Fruit fly (Drosophila melanogaster) whole organism, prepupa: ENCODE results near the gene ntc.

ENCODE experiments used
- Blimp-1 ChIP-seq: fragments of 200-800 bp; sonication (Bioruptor generic); optimal IDR thresholded peaks from 3 replicates; lab custom pipeline; 2017; ENCODE audit warnings: missing biosample characterization, missing genetic modification characterization, mild to moderate bottlenecking, moderate library complexity, missing genetic modification reagents
- CG10631 ChIP-seq: fragments of 200-800 bp; sonication (Bioruptor generic); optimal IDR thresholded peaks from 2 replicates; lab custom pipeline; 2016; ENCODE audit warnings: missing biosample characterization, missing genetic modification characterization
- CG10669 ChIP-seq: fragments of 200-800 bp; sonication (Bioruptor generic); optimal IDR thresholded peaks from 3 replicates; lab custom pipeline; 2018; ENCODE audit warnings: missing biosample characterization, mild to moderate bottlenecking, missing genetic modification characterization, moderate library complexity
- CG11294 ChIP-seq: fragments of 200-800 bp; sonication (Bioruptor generic); IDR thresholded peaks from 2 replicates; pipeline ENCODE4 v1.3.6; 2022; ENCODE audit warnings: missing biosample characterization, missing genetic modification characterization
- CG11762 ChIP-seq: fragments of 200-800 bp; sonication (Bioruptor generic); optimal IDR thresholded peaks from 3 replicates; lab custom pipeline; 2016; ENCODE audit warnings: missing biosample characterization, missing genetic modification characterization; ENCODE audit not compliant: insufficient read depth
- CG11902 ChIP-seq: fragments of 200-800 bp; sonication (Bioruptor generic); optimal IDR thresholded peaks from 3 replicates; lab custom pipeline; 2016; ENCODE audit warnings: missing biosample characterization, missing genetic modification characterization
- CG15336 ChIP-seq: fragments of 200-800 bp; sonication (Bioruptor generic); IDR thresholded peaks from 2 replicates; pipeline ENCODE4 v1.3.6; 2022; ENCODE audit warnings: missing biosample characterization, missing genetic modification characterization
- CG1621 ChIP-seq: fragments of 200-800 bp; sonication (Bioruptor generic); optimal IDR thresholded peaks from 3 replicates; lab custom pipeline; 2018; ENCODE audit warnings: missing biosample characterization, mild to moderate bottlenecking, missing genetic modification characterization
- CG16779 ChIP-seq: fragments of 200-800 bp; sonication (Bioruptor generic); optimal IDR thresholded peaks from 3 replicates; lab custom pipeline; 2017; ENCODE audit warnings: missing biosample characterization, mild to moderate bottlenecking, missing genetic modification characterization
- CG3032 ChIP-seq: fragments of 200-800 bp; optimal IDR thresholded peaks from 2 replicates; lab custom pipeline; 2019; ENCODE audit warnings: missing biosample characterization, mild to moderate bottlenecking, missing genetic modification characterization, moderate library complexity
- CG31627 ChIP-seq: fragments of 200-800 bp; sonication (Bioruptor generic); optimal IDR thresholded peaks from 3 replicates; lab custom pipeline; 2016; ENCODE audit warnings: missing biosample characterization, missing genetic modification characterization
- CG32006 ChIP-seq: fragments of 200-800 bp; sonication (Bioruptor generic); optimal IDR thresholded peaks from 3 replicates; lab custom pipeline; 2017; ENCODE audit warnings: missing biosample characterization, mild to moderate bottlenecking, missing genetic modification characterization
- CG34406 ChIP-seq: fragments of 200-800 bp; sonication (Bioruptor generic); optimal IDR thresholded peaks from 3 replicates; lab custom pipeline; 2016; ENCODE audit warnings: missing biosample characterization, missing genetic modification characterization
- CG3919 ChIP-seq: fragments of 200-800 bp; sonication (Bioruptor generic); optimal IDR thresholded peaks from 3 replicates; lab custom pipeline; 2016; ENCODE audit warnings: missing biosample characterization, missing genetic modification characterization
- CG4318 ChIP-seq: fragments of 200-800 bp; sonication (Bioruptor generic); optimal IDR thresholded peaks from 3 replicates; lab custom pipeline; 2017; ENCODE audit warnings: missing biosample characterization, mild to moderate bottlenecking, missing genetic modification characterization
- CG6276 ChIP-seq: fragments of 200-800 bp; sonication (Bioruptor generic); optimal IDR thresholded peaks from 2 replicates; lab custom pipeline; 2017; ENCODE audit warnings: missing biosample characterization, mild to moderate bottlenecking, missing genetic modification characterization
- CG6792 ChIP-seq: fragments of 200-800 bp; sonication (Bioruptor generic); optimal IDR thresholded peaks from 3 replicates; lab custom pipeline; 2016; ENCODE audit warnings: missing biosample characterization, missing genetic modification characterization
- CG6808 ChIP-seq: fragments of 200-800 bp; sonication (Bioruptor generic); optimal IDR thresholded peaks from 3 replicates; lab custom pipeline; 2017; ENCODE audit warnings: missing biosample characterization, missing genetic modification characterization, mild to moderate bottlenecking, moderate library complexity, missing genetic modification reagents
- CG6854 ChIP-seq: fragments of 200-800 bp; sonication (Bioruptor generic); optimal IDR thresholded peaks from 2 replicates; lab custom pipeline; 2017; ENCODE audit warnings: missing biosample characterization, mild to moderate bottlenecking, missing genetic modification characterization
- CG7368 ChIP-seq: fragments of 200-800 bp; sonication (Bioruptor generic); optimal IDR thresholded peaks from 3 replicates; lab custom pipeline; 2016; ENCODE audit warnings: missing biosample characterization, missing genetic modification characterization
- CG8119 ChIP-seq: fragments of 200-800 bp; sonication (Bioruptor generic); IDR thresholded peaks from 3 replicates; pipeline ENCODE4 v1.3.6; 2022; ENCODE audit warnings: missing biosample characterization, missing genetic modification characterization
- CG8319 ChIP-seq: fragments of 200-800 bp; sonication (Bioruptor generic); optimal IDR thresholded peaks from 3 replicates; lab custom pipeline; 2016; ENCODE audit warnings: missing biosample characterization, missing genetic modification characterization
- CG8632 ChIP-seq: fragments of 200-800 bp; sonication (Bioruptor generic); optimal IDR thresholded peaks from 3 replicates; lab custom pipeline; 2016; ENCODE audit warnings: missing biosample characterization, missing genetic modification characterization
- CG9139 ChIP-seq: fragments of 200-800 bp; sonication (Bioruptor generic); optimal IDR thresholded peaks from 3 replicates; lab custom pipeline; 2017; ENCODE audit warnings: missing biosample characterization, mild to moderate bottlenecking, missing genetic modification characterization
- Eip75B ChIP-seq: fragments of 200-800 bp; sonication (Bioruptor generic); optimal IDR thresholded peaks from 3 replicates; lab custom pipeline; 2016; ENCODE audit warnings: missing biosample characterization, missing genetic modification characterization
- Eip78C ChIP-seq: fragments of 200-800 bp; sonication (Bioruptor generic); peaks from one replicate; lab custom pipeline; 2016; ENCODE audit warnings: missing biosample characterization, missing genetic modification characterization
- Ets21C ChIP-seq: fragments of 200-800 bp; sonication (Bioruptor generic); optimal IDR thresholded peaks from 3 replicates; lab custom pipeline; 2016; ENCODE audit warnings: missing biosample characterization, missing genetic modification characterization
- Ets96B ChIP-seq: fragments of 200-800 bp; optimal IDR thresholded peaks from 2 replicates; lab custom pipeline; 2019; ENCODE audit warnings: missing biosample characterization, mild to moderate bottlenecking, missing genetic modification characterization, moderate library complexity
- Gug ChIP-seq: fragments of 200-800 bp; sonication (Bioruptor generic); IDR thresholded peaks from 2 replicates; pipeline ENCODE4 v1.3.6; 2022; ENCODE audit warnings: missing biosample characterization, missing genetic modification characterization
- Hr38 ChIP-seq: sonication (Bioruptor generic); optimal IDR thresholded peaks from 2 replicates; lab custom pipeline; 2016; ENCODE audit warnings: missing biosample characterization, missing genetic modification characterization
- Hr39 ChIP-seq: fragments of 200-800 bp; sonication (Bioruptor generic); optimal IDR thresholded peaks from 2 replicates; lab custom pipeline; 2016; ENCODE audit warnings: missing biosample characterization, missing genetic modification characterization
- Met ChIP-seq: fragments of 200-800 bp; sonication (Bioruptor generic); optimal IDR thresholded peaks from 3 replicates; lab custom pipeline; 2016; ENCODE audit warnings: missing biosample characterization, missing genetic modification characterization
- OdsH ChIP-seq: fragments of 200-800 bp; sonication (Bioruptor generic); optimal IDR thresholded peaks from 3 replicates; lab custom pipeline; 2016; ENCODE audit warnings: missing biosample characterization, missing genetic modification characterization
- Smox ChIP-seq: fragments of 200-800 bp; sonication (Bioruptor generic); optimal IDR thresholded peaks from 3 replicates; lab custom pipeline; 2016; ENCODE audit warnings: missing biosample characterization, missing genetic modification characterization
- Sox102F ChIP-seq: fragments of 200-800 bp; sonication (Bioruptor generic); optimal IDR thresholded peaks from 2 replicates; lab custom pipeline; 2016; ENCODE audit warnings: missing biosample characterization, mild to moderate bottlenecking, missing genetic modification characterization
- Sox15 ChIP-seq: fragments of 200-800 bp; sonication (Bioruptor generic); optimal IDR thresholded peaks from 3 replicates; lab custom pipeline; 2016; ENCODE audit warnings: missing biosample characterization, missing genetic modification characterization
- achi ChIP-seq: fragments of 200-800 bp; sonication (Bioruptor generic); optimal IDR thresholded peaks from 3 replicates; lab custom pipeline; 2016; ENCODE audit warnings: missing biosample characterization, missing genetic modification characterization
- acj6 ChIP-seq: fragments of 200-800 bp; sonication (Bioruptor generic); optimal IDR thresholded peaks from 3 replicates; lab custom pipeline; 2016; ENCODE audit warnings: missing biosample characterization, missing genetic modification characterization
- cyc ChIP-seq: fragments of 200-800 bp; sonication (Bioruptor generic); optimal IDR thresholded peaks from 3 replicates; lab custom pipeline; 2016; ENCODE audit warnings: missing biosample characterization, missing genetic modification characterization
- dac ChIP-seq: fragments of 200-800 bp; sonication (Bioruptor generic); optimal IDR thresholded peaks from 2 replicates; lab custom pipeline; 2017; ENCODE audit warnings: missing biosample characterization, mild to moderate bottlenecking, missing genetic modification characterization
- dsx ChIP-seq: fragments of 200-800 bp; optimal IDR thresholded peaks from 3 replicates; lab custom pipeline; 2019; ENCODE audit warnings: missing biosample characterization, mild to moderate bottlenecking, missing genetic modification characterization, moderate library complexity; ENCODE audit not compliant: poor library complexity, severe bottlenecking
- eg ChIP-seq: fragments of 200-800 bp; sonication (Bioruptor generic); IDR thresholded peaks from 3 replicates; pipeline ENCODE4 v1.3.6; 2022; ENCODE audit warnings: missing biosample characterization, missing genetic modification characterization
- esn ChIP-seq: fragments of 200-800 bp; sonication (Bioruptor generic); optimal IDR thresholded peaks from 2 replicates; lab custom pipeline; 2016; ENCODE audit warnings: missing biosample characterization, mild to moderate bottlenecking, missing genetic modification characterization, moderate library complexity
- fkh ChIP-seq: fragments of 200-800 bp; sonication (Bioruptor generic); optimal IDR thresholded peaks from 3 replicates; lab custom pipeline; 2017; ENCODE audit warnings: missing biosample characterization, mild to moderate bottlenecking, missing genetic modification characterization, moderate library complexity
- lz ChIP-seq: fragments of 200-800 bp; sonication (Bioruptor generic); optimal IDR thresholded peaks from 3 replicates; lab custom pipeline; 2016; ENCODE audit warnings: missing biosample characterization, missing genetic modification characterization
- ss ChIP-seq, 2 experiments: fragments of 200-800 bp; sonication (Bioruptor generic); optimal IDR thresholded peaks; 2 replicates in 1 of 2; 3 replicates in 1 of 2; lab custom pipeline; 2017 to 2018; ENCODE audit warnings: mild to moderate bottlenecking in 2 of 2, missing biosample characterization in 2 of 2, missing genetic modification characterization in 2 of 2, moderate library complexity in 1 of 2
- svp ChIP-seq: fragments of 200-800 bp; sonication (Bioruptor generic); peaks from one replicate; lab custom pipeline; 2016; ENCODE audit warnings: missing biosample characterization, missing genetic modification characterization
- vri ChIP-seq: fragments of 200-800 bp; sonication (Bioruptor generic); optimal IDR thresholded peaks from 3 replicates; lab custom pipeline; 2016; ENCODE audit warnings: missing biosample characterization, mild to moderate bottlenecking, missing genetic modification characterization

Gene ntc

DNA sequence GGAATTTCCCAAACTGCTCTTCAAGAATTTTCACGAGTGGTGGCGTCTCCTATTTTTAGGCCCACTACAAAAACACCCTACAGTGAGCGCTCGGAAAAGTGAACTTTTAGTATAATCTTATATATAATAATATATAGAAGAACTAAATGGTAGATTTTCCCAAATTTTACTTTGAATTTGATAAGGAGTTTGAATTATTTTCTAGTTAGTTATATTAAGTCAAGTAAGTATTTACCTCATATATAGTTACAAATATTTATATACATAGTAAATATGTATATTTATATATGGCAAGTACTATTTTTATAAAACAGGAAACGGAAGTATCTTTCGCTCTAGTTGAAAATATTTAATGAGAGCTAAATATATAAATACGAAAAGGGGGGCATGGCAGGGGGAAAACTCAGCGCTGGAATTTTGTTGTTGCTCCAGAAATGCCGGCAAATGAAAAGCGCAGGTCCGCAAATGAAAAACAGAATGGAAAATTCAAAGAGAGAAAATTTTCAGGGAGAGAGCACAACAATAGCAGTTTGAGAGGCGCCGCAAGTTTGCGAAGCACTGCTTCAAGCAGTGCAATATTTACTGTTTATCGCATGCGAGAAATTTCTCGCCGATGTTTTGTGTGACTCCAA lies 17.4 kb downstream of the ntc start:
- TF ChIP-seq CG6276 (peak; percentile 8), Blimp-1 (GFP tag; lab: Kevin White, UChicago) (no peak), CG10631 (GFP tag; lab: Kevin White, UChicago) (no peak), eg (GFP tag; lab: Robert Waterston, UW) (peak; percentile 34; the same call in 1 of the 3 replicates), Smox (GFP tag; lab: Kevin White, UChicago) (no peak), svp (no peak), OdsH (GFP tag; lab: Kevin White, UChicago) (peak; percentile 2), dac (GFP tag; lab: Kevin White, UChicago) (no peak), CG6792 (GFP tag; lab: Kevin White, UChicago) (no peak), Ets21C (no peak), Hr39 (GFP tag; lab: Kevin White, UChicago) (no peak), CG3919 (GFP tag; lab: Kevin White, UChicago) (no peak), fkh (peak; percentile 36), achi (GFP tag; lab: Kevin White, UChicago) (no peak), Eip78C (GFP tag; lab: Kevin White, UChicago) (peak; percentile 62), CG31627 (GFP tag; lab: Kevin White, UChicago) (no peak), Hr38 (no peak), acj6 (GFP tag; lab: Kevin White, UChicago) (no peak), CG34406 (no peak), CG8632 (no peak), dsx (no peak), Gug (GFP tag; lab: Robert Waterston, UW) (no peak), vri (no peak), CG1621 (tag; lab: Kevin White, UChicago) (no peak), CG11294 (GFP tag; lab: Robert Waterston, UW) (no peak), CG7368 (GFP tag; lab: Kevin White, UChicago) (no peak), CG6854 (no peak), CG3032 (tag; lab: Kevin White, UChicago) (no peak), CG16779 (tag; lab: Kevin White, UChicago) (no peak), CG11762 (GFP tag; lab: Kevin White, UChicago) (no peak), esn (GFP tag; lab: Kevin White, UChicago) (no peak)

DNA sequence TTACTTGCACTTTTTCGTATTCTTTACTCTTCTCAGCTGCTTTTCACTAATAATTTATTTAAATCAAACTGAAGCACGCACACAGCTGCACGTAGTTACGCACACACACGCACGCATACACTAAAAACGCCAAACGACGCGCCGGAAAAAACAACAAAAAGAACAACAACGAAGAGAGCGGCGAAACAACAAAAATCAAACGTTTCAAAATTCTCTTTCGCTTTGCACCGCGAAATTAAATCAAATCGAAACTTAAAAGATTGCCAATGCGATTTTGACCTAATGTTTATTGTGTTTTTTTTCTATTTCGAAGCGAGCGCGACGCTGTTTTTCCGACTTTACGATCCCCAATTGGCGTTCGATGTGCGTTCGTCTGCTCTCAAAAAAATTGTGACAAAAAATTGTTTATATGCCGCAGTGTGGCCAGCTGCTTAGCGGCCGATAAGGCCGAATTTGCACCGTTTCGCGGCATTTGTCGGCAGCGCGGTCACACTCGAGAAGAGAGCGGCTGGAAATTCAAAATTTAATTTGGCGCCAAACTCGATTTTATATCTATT lies 18.6 kb downstream of the ntc start:
- peak; percentile 15 for TF ChIP-seq lz (GFP tag; lab: Kevin White, UChicago)
- TF ChIP-seq vri = peak; percentile 61
- TF ChIP-seq Smox (GFP tag; lab: Kevin White, UChicago) = peak; percentile 13
- TF ChIP-seq CG6808 (GFP tag; lab: Kevin White, UChicago) = peak; percentile 66
- TF ChIP-seq CG4318 (GFP tag; lab: Kevin White, UChicago) = no peak
- no peak for TF ChIP-seq CG11902
- peak; percentile 81 for TF ChIP-seq Eip78C (GFP tag; lab: Kevin White, UChicago)
- TF ChIP-seq CG6792 (GFP tag; lab: Kevin White, UChicago) = peak; percentile 12
- 0 out of 2 replicates have a peak, but pooled peaks have one; percentile 23 for TF ChIP-seq CG15336 (GFP tag; lab: Robert Waterston, UW)
- no peak for TF ChIP-seq CG11294 (GFP tag; lab: Robert Waterston, UW)
- TF ChIP-seq Sox102F (GFP tag; lab: Kevin White, UChicago) = peak; percentile 56
- TF ChIP-seq Ets96B (tag; lab: Kevin White, UChicago) = peak; percentile 9
- peak; percentile 58 for TF ChIP-seq esn (GFP tag; lab: Kevin White, UChicago)
- no peak for TF ChIP-seq CG8319 (GFP tag; lab: Kevin White, UChicago)
- peak; percentile 52 to 54 for TF ChIP-seq ss (GFP tag; optimal IDR thresholded peaks at IDR 0.05; lab: Kevin White, UChicago)
- TF ChIP-seq CG1621 (tag; lab: Kevin White, UChicago) = peak; percentile 17
- TF ChIP-seq CG8632 = peak; percentile 7
- no peak for TF ChIP-seq Sox15 (GFP tag; lab: Kevin White, UChicago)
- TF ChIP-seq CG10669 (GFP tag; lab: Kevin White, UChicago) = no peak
- no peak for TF ChIP-seq Hr39 (GFP tag; lab: Kevin White, UChicago)
- no peak for TF ChIP-seq cyc (GFP tag; lab: Kevin White, UChicago)
- TF ChIP-seq CG8119 (GFP tag; lab: Robert Waterston, UW) = peak; percentile 34; the same call in 1 of the 3 replicates
- TF ChIP-seq Met (GFP tag; lab: Kevin White, UChicago) = peak; percentile 17
- TF ChIP-seq svp = no peak
- TF ChIP-seq Eip75B (GFP tag; lab: Kevin White, UChicago) = peak; percentile 22
- no peak for TF ChIP-seq Hr38
- no peak for TF ChIP-seq CG11762 (GFP tag; lab: Kevin White, UChicago)
- TF ChIP-seq acj6 (GFP tag; lab: Kevin White, UChicago) = no peak
- TF ChIP-seq Blimp-1 (GFP tag; lab: Kevin White, UChicago) = no peak
- peak; percentile 37 for TF ChIP-seq CG32006 (GFP tag; lab: Kevin White, UChicago)
- peak; percentile 23 for TF ChIP-seq CG9139 (GFP tag; lab: Kevin White, UChicago)
